Worm (Caenorhabditis elegans) whole organism, L1 larva: ENCODE results near the gene pid-1.

Source experiments
- aly-2 ChIP-seq: fragments of 150-350 bp; optimal IDR thresholded peaks from 2 replicates; lab custom pipeline; 2014; ENCODE audit warnings: missing biosample characterization, missing genetic modification characterization
- efl-1 ChIP-seq, 4 experiments: fragments of 150-350 bp; optimal IDR thresholded peaks in 3 of 4; peaks in 1 of 4; 1 replicate in 1 of 4; 2 replicates in 3 of 4; lab custom pipeline; 2014; ENCODE audit warnings: missing biosample characterization in 2 of 4, missing genetic modification characterization in 2 of 4, missing genetic modification reagents in 2 of 4
- fkh-10 ChIP-seq: sonication (generic microtip); optimal IDR thresholded peaks from 2 replicates; lab custom pipeline; 2017; ENCODE audit warnings: missing biosample characterization, missing genetic modification reagents, missing genetic modification characterization
- fos-1 ChIP-seq: fragments of 150-350 bp; optimal IDR thresholded peaks from 2 replicates; lab custom pipeline; 2014; ENCODE audit warnings: missing biosample characterization, missing genetic modification characterization
- lin-35 ChIP-seq, 2 experiments: fragments of 150-350 bp; optimal IDR thresholded peaks; 2 replicates each; lab custom pipeline; 2014; ENCODE audit warnings: missing biosample characterization in 2 of 2, missing genetic modification characterization in 2 of 2, missing genetic modification reagents in 2 of 2
- lsy-2 ChIP-seq, 2 experiments: fragments of 150-350 bp; optimal IDR thresholded peaks; 2 replicates each; lab custom pipeline; 2014; ENCODE audit warnings: missing biosample characterization in 2 of 2, missing genetic modification characterization in 2 of 2
- mep-1 ChIP-seq: fragments of 150-350 bp; optimal IDR thresholded peaks from 2 replicates; lab custom pipeline; 2014; ENCODE audit warnings: missing biosample characterization, missing genetic modification characterization
- nhr-11 ChIP-seq: fragments of 150-350 bp; optimal IDR thresholded peaks from 2 replicates; lab custom pipeline; 2014; ENCODE audit warnings: missing biosample characterization, missing genetic modification characterization
- nhr-28 ChIP-seq: fragments of 150-350 bp; optimal IDR thresholded peaks from 2 replicates; lab custom pipeline; 2014; ENCODE audit warnings: missing biosample characterization, missing genetic modification characterization
- nhr-71 ChIP-seq: sonication (generic microtip); optimal IDR thresholded peaks from 2 replicates; lab custom pipeline; 2016; ENCODE audit warnings: mild to moderate bottlenecking, missing genetic modification characterization, moderate library complexity, missing compliant biosample characterization
- nhr-77 ChIP-seq: fragments of 150-350 bp; optimal IDR thresholded peaks from 2 replicates; lab custom pipeline; 2014; ENCODE audit warnings: missing biosample characterization, missing genetic modification characterization
- pax-3 ChIP-seq: fragments of 200-800 bp; sonication (Bioruptor generic); optimal IDR thresholded peaks from 2 replicates; lab custom pipeline; 2018; ENCODE audit warnings: mild to moderate bottlenecking, missing genetic modification characterization, moderate library complexity, missing compliant biosample characterization
- ztf-11 ChIP-seq, 2 experiments: sonication (generic microtip); optimal IDR thresholded peaks; 2 replicates each; lab custom pipeline; 2016 to 2017; ENCODE audit warnings: missing genetic modification characterization in 2 of 2, missing biosample characterization in 1 of 2, missing compliant biosample characterization in 1 of 2
- ztf-4 ChIP-seq: fragments of 150-350 bp; optimal IDR thresholded peaks from 2 replicates; lab custom pipeline; 2014; ENCODE audit warnings: missing biosample characterization, missing genetic modification characterization

DNA sequence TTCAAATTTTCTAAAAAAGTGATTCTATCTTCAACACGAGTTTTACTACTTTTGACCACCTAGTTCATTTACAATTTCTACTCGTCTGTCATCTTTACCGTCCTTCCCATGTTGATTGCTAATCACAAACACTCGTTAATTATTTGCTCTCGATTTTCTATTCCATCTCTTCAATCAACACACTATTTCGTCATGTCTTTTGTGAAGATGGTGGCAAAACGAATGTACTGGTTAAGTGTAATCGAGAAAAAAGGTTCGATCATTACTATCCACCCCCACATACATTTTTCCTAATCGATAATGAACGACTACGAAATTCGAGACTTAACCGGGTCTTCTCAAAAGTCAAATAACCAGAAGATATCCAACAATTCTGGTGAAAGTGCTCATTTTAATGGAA, 34.2 kb upstream of the pid-1 start, which contains the start of gene cpna-2:
- TF ChIP-seq ztf-11 (tag; optimal IDR thresholded peaks at IDR 0.05; lab: Kevin White, UChicago) = no peak
- no peak for TF ChIP-seq lsy-2 (tag; optimal IDR thresholded peaks at IDR 0.05; lab: Kevin White, UChicago)
- TF ChIP-seq nhr-28 (tag; lab: Kevin White, UChicago) = no peak
- no peak for TF ChIP-seq aly-2 (tag; lab: Kevin White, UChicago)
- TF ChIP-seq mep-1 (tag; lab: Kevin White, UChicago) = no peak
- no peak for TF ChIP-seq pax-3
- no peak for TF ChIP-seq nhr-11 (tag; lab: Kevin White, UChicago)
- TF ChIP-seq nhr-77 (tag; lab: Kevin White, UChicago) = no peak
- TF ChIP-seq nhr-71 = no peak
- no peak for TF ChIP-seq fos-1
- TF ChIP-seq efl-1 (optimal IDR thresholded peaks at IDR 0.05; lab: Kevin White, UChicago) = no peak
- no peak for TF ChIP-seq efl-1 (GFP tag; optimal IDR thresholded peaks at IDR 0.05 in 1 of 2; lab: Kevin White, UChicago)
- no peak for TF ChIP-seq ztf-4 (tag; lab: Kevin White, UChicago)
- no peak for TF ChIP-seq fkh-10 (GFP tag; lab: Kevin White, UChicago)
- no peak for TF ChIP-seq lin-35 (GFP tag; optimal IDR thresholded peaks at IDR 0.05; lab: Kevin White, UChicago)
